Fruit fly (Drosophila melanogaster) whole organism, embryonic: ENCODE measurements around the gene MED14.

Experiments used
- BEAF-32 ChIP-seq: fragments of 200-800 bp; sonication (Bioruptor generic); optimal IDR thresholded peaks from 3 replicates; lab custom pipeline; 2017; ENCODE audit warnings: missing biosample characterization, missing genetic modification characterization, mild to moderate bottlenecking, moderate library complexity, missing genetic modification reagents
- BtbVII ChIP-seq: fragments of 200-800 bp; sonication (Bioruptor generic); optimal IDR thresholded peaks from 3 replicates; lab custom pipeline; 2017; ENCODE audit warnings: missing biosample characterization, mild to moderate bottlenecking, missing genetic modification characterization
- CG1024 ChIP-seq: fragments of 200-800 bp; sonication (Bioruptor generic); IDR thresholded peaks from 2 replicates; pipeline ENCODE4 v1.3.6; 2022; ENCODE audit warnings: missing biosample characterization, missing genetic modification characterization
- CG1233 ChIP-seq: fragments of 200-800 bp; sonication (Bioruptor generic); optimal IDR thresholded peaks from 4 replicates; lab custom pipeline; 2018; ENCODE audit warnings: missing biosample characterization, mild to moderate bottlenecking, missing genetic modification characterization
- CG12391 ChIP-seq: fragments of 200-800 bp; sonication (Bioruptor generic); optimal IDR thresholded peaks from 3 replicates; lab custom pipeline; 2018; ENCODE audit warnings: missing biosample characterization, mild to moderate bottlenecking, missing genetic modification characterization, moderate library complexity
- CG13123 ChIP-seq: fragments of 200-800 bp; sonication (Bioruptor generic); optimal IDR thresholded peaks from 2 replicates; lab custom pipeline; 2016; ENCODE audit warnings: missing biosample characterization, missing genetic modification characterization
- CG14014 ChIP-seq: fragments of 200-800 bp; sonication (Bioruptor generic); IDR thresholded peaks from 2 replicates; pipeline ENCODE4 v1.3.6; 2022; ENCODE audit warnings: missing biosample characterization, missing genetic modification characterization
- CG14667 ChIP-seq: fragments of 200-800 bp; sonication (Bioruptor generic); IDR thresholded peaks from 2 replicates; pipeline ENCODE4 v1.3.6; 2022; ENCODE audit warnings: missing biosample characterization, missing genetic modification characterization
- CG14710 ChIP-seq: fragments of 200-800 bp; sonication (Bioruptor generic); optimal IDR thresholded peaks from 3 replicates; lab custom pipeline; 2019; ENCODE audit warnings: missing biosample characterization, mild to moderate bottlenecking, missing genetic modification characterization, moderate library complexity
- CG1602 ChIP-seq: fragments of 200-800 bp; sonication (Bioruptor generic); optimal IDR thresholded peaks from 3 replicates; lab custom pipeline; 2016; ENCODE audit warnings: missing biosample characterization, missing genetic modification characterization
- CG17186 ChIP-seq: fragments of 200-800 bp; sonication (Bioruptor generic); optimal IDR thresholded peaks from 3 replicates; lab custom pipeline; 2017; ENCODE audit warnings: missing biosample characterization, missing genetic modification reagents, missing genetic modification characterization
- CG17385 ChIP-seq: fragments of 200-800 bp; sonication (Bioruptor generic); optimal IDR thresholded peaks from 3 replicates; lab custom pipeline; 2018; ENCODE audit warnings: missing biosample characterization, mild to moderate bottlenecking, missing genetic modification characterization
- CG2199 ChIP-seq: fragments of 200-800 bp; sonication (Bioruptor generic); IDR thresholded peaks from 3 replicates; pipeline ENCODE4 v1.3.6; 2022; ENCODE audit warnings: missing biosample characterization, missing genetic modification characterization
- CG3847 ChIP-seq: fragments of 200-800 bp; sonication (Bioruptor generic); IDR thresholded peaks from 2 replicates; pipeline ENCODE4 v1.3.6; 2022; ENCODE audit warnings: missing biosample characterization, missing genetic modification characterization
- CG4424 ChIP-seq: fragments of 200-800 bp; sonication (Bioruptor generic); optimal IDR thresholded peaks from 3 replicates; lab custom pipeline; 2016; ENCODE audit warnings: missing biosample characterization, missing genetic modification characterization
- CG4730 ChIP-seq: fragments of 200-800 bp; sonication (Bioruptor generic); IDR thresholded peaks from 2 replicates; pipeline ENCODE4 v1.3.6; 2022; ENCODE audit warnings: missing biosample characterization, missing genetic modification characterization
- CG5245 ChIP-seq: fragments of 200-800 bp; sonication (Bioruptor generic); optimal IDR thresholded peaks from 3 replicates; lab custom pipeline; 2016; ENCODE audit warnings: missing biosample characterization, missing genetic modification characterization
- CG6175 ChIP-seq: fragments of 200-800 bp; sonication (Bioruptor generic); IDR thresholded peaks from 3 replicates; pipeline ENCODE4 v1.3.6; 2022; ENCODE audit warnings: missing biosample characterization, missing genetic modification characterization
- CG9817 ChIP-seq: fragments of 200-800 bp; sonication (Bioruptor generic); optimal IDR thresholded peaks from 2 replicates; lab custom pipeline; 2018; ENCODE audit warnings: missing biosample characterization, mild to moderate bottlenecking, missing genetic modification characterization, moderate library complexity
- CTCF ChIP-seq: fragments of 200-800 bp; sonication (Bioruptor generic); optimal IDR thresholded peaks from 2 replicates; lab custom pipeline; 2017; ENCODE audit warnings: missing biosample characterization, mild to moderate bottlenecking, missing genetic modification characterization, moderate library complexity
- Chrac-16 ChIP-seq: fragments of 200-800 bp; sonication (Bioruptor generic); optimal IDR thresholded peaks from 3 replicates; lab custom pipeline; 2016; ENCODE audit warnings: missing biosample characterization, missing genetic modification characterization
- CrebB ChIP-seq: fragments of 200-800 bp; sonication (Bioruptor generic); optimal IDR thresholded peaks from 3 replicates; lab custom pipeline; 2018; ENCODE audit warnings: missing biosample characterization, mild to moderate bottlenecking, missing genetic modification characterization
- D ChIP-seq, 2 experiments: fragments of 200-800 bp in 1 of 2; fragments of >200 bp in 1 of 2; sonication (Bioruptor generic) in 1 of 2; optimal IDR thresholded peaks; 2 replicates in 1 of 2; 3 replicates in 1 of 2; lab custom pipeline; 2017; ENCODE audit warnings: mild to moderate bottlenecking in 1 of 2, missing biosample characterization in 1 of 2, missing genetic modification characterization in 1 of 2, missing genetic modification reagents in 1 of 2
- Dfd ChIP-seq, 2 experiments: fragments of >200 bp; optimal IDR thresholded peaks; 2 replicates each; lab custom pipeline; 2017; ENCODE audit warnings: missing biosample characterization in 2 of 2, missing genetic modification characterization in 2 of 2
- Ets97D ChIP-seq: fragments of 200-800 bp; sonication (Bioruptor generic); optimal IDR thresholded peaks from 3 replicates; lab custom pipeline; 2016; ENCODE audit warnings: missing biosample characterization, missing genetic modification characterization
- Fer1 ChIP-seq: fragments of 200-800 bp; sonication (Bioruptor generic); optimal IDR thresholded peaks from 2 replicates; lab custom pipeline; 2017; ENCODE audit warnings: missing biosample characterization, mild to moderate bottlenecking, missing genetic modification characterization
- Jarid2 ChIP-seq: fragments of 200-800 bp; sonication (Bioruptor generic); optimal IDR thresholded peaks from 3 replicates; lab custom pipeline; 2017; ENCODE audit warnings: mild to moderate bottlenecking, missing biosample characterization, missing genetic modification reagents, missing genetic modification characterization
- Max ChIP-seq: fragments of 200-800 bp; sonication (Bioruptor generic); optimal IDR thresholded peaks from 2 replicates; lab custom pipeline; 2016; ENCODE audit warnings: missing biosample characterization, mild to moderate bottlenecking, missing genetic modification characterization
- NC2β ChIP-seq: fragments of 200-800 bp; sonication (Bioruptor generic); optimal IDR thresholded peaks from 2 replicates; lab custom pipeline; 2016; ENCODE audit warnings: missing biosample characterization, missing genetic modification characterization
- Pdp1 ChIP-seq, 2 experiments: fragments of 200-800 bp; sonication (Bioruptor generic); optimal IDR thresholded peaks; 3 replicates each; lab custom pipeline; 2016; ENCODE audit warnings: missing biosample characterization in 2 of 2, missing genetic modification characterization in 2 of 2, mild to moderate bottlenecking in 1 of 2, moderate library complexity in 1 of 2
- Taf1 ChIP-seq: fragments of 200-800 bp; sonication (Bioruptor generic); IDR thresholded peaks from 2 replicates; pipeline ENCODE4 v1.3.6; 2022; ENCODE audit warnings: missing biosample characterization, missing genetic modification characterization
- crp ChIP-seq, 2 experiments: fragments of 200-800 bp; sonication (Bioruptor generic); optimal IDR thresholded peaks; 2 replicates in 1 of 2; 3 replicates in 1 of 2; lab custom pipeline; 2017; ENCODE audit warnings: missing biosample characterization in 2 of 2, missing genetic modification characterization in 2 of 2, mild to moderate bottlenecking in 1 of 2, moderate library complexity in 1 of 2
- dmrt11E ChIP-seq: fragments of 200-800 bp; sonication (Bioruptor generic); optimal IDR thresholded peaks from 3 replicates; lab custom pipeline; 2018; ENCODE audit warnings: missing biosample characterization, mild to moderate bottlenecking, missing genetic modification characterization, moderate library complexity
- emc ChIP-seq: fragments of 200-800 bp; sonication (Bioruptor generic); optimal IDR thresholded peaks from 2 replicates; lab custom pipeline; 2016; ENCODE audit warnings: missing biosample characterization, missing genetic modification characterization
- ems ChIP-seq: fragments of 200-800 bp; sonication (Bioruptor generic); optimal IDR thresholded peaks from 3 replicates; lab custom pipeline; 2016; ENCODE audit warnings: missing biosample characterization, missing genetic modification characterization
- fd102C ChIP-seq: fragments of 200-800 bp; sonication (Bioruptor generic); optimal IDR thresholded peaks from 2 replicates; lab custom pipeline; 2018; ENCODE audit warnings: missing biosample characterization, mild to moderate bottlenecking, missing genetic modification characterization, moderate library complexity
- ftz-f1 ChIP-seq: fragments of 200-800 bp; sonication (Bioruptor generic); optimal IDR thresholded peaks from 2 replicates; lab custom pipeline; 2016; ENCODE audit warnings: missing biosample characterization, missing genetic modification characterization
- gt ChIP-seq: fragments of 200-800 bp; sonication (Bioruptor generic); IDR thresholded peaks from 2 replicates; pipeline ENCODE4 v1.3.6; 2022; ENCODE audit warnings: missing biosample characterization, missing genetic modification characterization
- ham ChIP-seq: fragments of 200-800 bp; sonication (Bioruptor generic); IDR thresholded peaks from 2 replicates; pipeline ENCODE4 v1.3.6; 2022; ENCODE audit warnings: missing biosample characterization, missing genetic modification characterization
- hb ChIP-seq: fragments of 200-800 bp; sonication (Bioruptor generic); IDR thresholded peaks from 3 replicates; pipeline ENCODE4 v1.3.6; 2022; ENCODE audit warnings: missing biosample characterization, missing genetic modification characterization; ENCODE audit not compliant: partially characterized antibody
- lov ChIP-seq, 2 experiments: fragments of 200-800 bp in 1 of 2; fragments of >200 bp in 1 of 2; sonication (Bioruptor generic) in 1 of 2; IDR thresholded peaks in 1 of 2; optimal IDR thresholded peaks in 1 of 2; 2 replicates in 1 of 2; 3 replicates in 1 of 2; pipeline versions ENCODE4 v1.3.6 to Lab custom; 2017 to 2022; ENCODE audit warnings: missing biosample characterization in 1 of 2, missing genetic modification characterization in 1 of 2
- mam ChIP-seq: fragments of 200-800 bp; sonication (Bioruptor generic); optimal IDR thresholded peaks from 3 replicates; lab custom pipeline; 2016; ENCODE audit warnings: missing biosample characterization, missing genetic modification characterization
- pb ChIP-seq: fragments of 200-800 bp; sonication (Bioruptor generic); optimal IDR thresholded peaks from 3 replicates; lab custom pipeline; 2016; ENCODE audit warnings: missing biosample characterization, missing genetic modification characterization
- pho ChIP-seq: fragments of 200-800 bp; sonication (Bioruptor generic); optimal IDR thresholded peaks from 2 replicates; lab custom pipeline; 2016; ENCODE audit warnings: missing biosample characterization, missing genetic modification characterization
- pros ChIP-seq: fragments of 200-800 bp; sonication (Bioruptor generic); optimal IDR thresholded peaks from 3 replicates; lab custom pipeline; 2019; ENCODE audit warnings: missing biosample characterization, mild to moderate bottlenecking, missing genetic modification characterization, moderate library complexity
- sd ChIP-seq: fragments of 200-800 bp; sonication (Bioruptor generic); optimal IDR thresholded peaks from 3 replicates; lab custom pipeline; 2018; ENCODE audit warnings: missing biosample characterization, mild to moderate bottlenecking, missing genetic modification characterization, moderate library complexity
- sim ChIP-seq: fragments of 200-800 bp; sonication (Bioruptor generic); IDR thresholded peaks from 2 replicates; pipeline ENCODE4 v1.3.6; 2022; ENCODE audit warnings: missing biosample characterization, missing genetic modification characterization
- sima ChIP-seq: fragments of 200-800 bp; sonication (Bioruptor generic); optimal IDR thresholded peaks from 2 replicates; lab custom pipeline; 2016; ENCODE audit warnings: missing biosample characterization, missing genetic modification characterization
- sug ChIP-seq: fragments of 200-800 bp; optimal IDR thresholded peaks from 2 replicates; lab custom pipeline; 2019; ENCODE audit warnings: missing biosample characterization, mild to moderate bottlenecking, missing genetic modification characterization, moderate library complexity
- toy ChIP-seq: fragments of 200-800 bp; sonication (Bioruptor generic); IDR thresholded peaks from 2 replicates; pipeline ENCODE4 v1.3.6; 2022; ENCODE audit warnings: missing biosample characterization, missing genetic modification characterization
- twi ChIP-seq: fragments of 200-800 bp; optimal IDR thresholded peaks from 2 replicates; lab custom pipeline; 2019; ENCODE audit warnings: missing biosample characterization, mild to moderate bottlenecking, missing genetic modification characterization, moderate library complexity
- vvl ChIP-seq: fragments of 200-800 bp; sonication (Bioruptor generic); IDR thresholded peaks from 2 replicates; pipeline ENCODE4 v1.3.6; 2022; ENCODE audit warnings: missing biosample characterization, missing genetic modification characterization

The MED14 gene

DNA sequence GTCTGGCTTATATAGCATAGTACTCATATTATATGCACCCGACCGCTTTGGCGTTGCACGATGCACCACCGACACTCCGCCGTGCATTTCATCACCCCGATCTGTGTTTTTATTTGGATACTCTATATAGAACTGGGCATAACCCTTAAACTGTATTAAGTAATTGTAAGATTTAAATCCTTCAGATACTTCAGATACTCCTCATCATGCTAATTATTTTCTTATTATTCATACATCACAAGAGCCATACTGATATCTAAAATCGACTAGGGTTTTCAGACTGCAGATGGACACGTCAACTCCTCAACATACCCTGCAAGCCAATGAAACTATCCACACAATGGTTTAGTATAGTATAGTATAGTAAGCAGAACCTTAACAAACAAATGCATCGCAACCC lies 30.5 kb downstream of the MED14 start (continued):
- no peak for TF ChIP-seq emc (GFP tag; lab: Kevin White, UChicago)
- no peak for TF ChIP-seq ftz-f1 (GFP tag; lab: Kevin White, UChicago)
- TF ChIP-seq CG17186 (GFP tag; lab: Kevin White, UChicago) = no peak
- TF ChIP-seq BtbVII = no peak
- TF ChIP-seq CG6175 (GFP tag; lab: Robert Waterston, UW) = no peak
- TF ChIP-seq lov (optimal IDR thresholded peaks at IDR 0.05; lab: Kevin White, UChicago) = no peak
- no peak for TF ChIP-seq lov (GFP tag; IDR thresholded peaks at IDR 0.05; lab: Robert Waterston, UW)
- TF ChIP-seq Dfd (GFP tag; optimal IDR thresholded peaks at IDR 0.05; lab: Kevin White, UChicago) = no peak
- no peak for TF ChIP-seq twi (tag; lab: Kevin White, UChicago)
- no peak for TF ChIP-seq Taf1 (GFP tag; lab: Robert Waterston, UW)
- TF ChIP-seq CG3847 = no peak
- TF ChIP-seq CG4730 (GFP tag; lab: Robert Waterston, UW) = no peak
- no peak for TF ChIP-seq D (optimal IDR thresholded peaks at IDR 0.05; lab: Kevin White, UChicago)
- no peak for TF ChIP-seq D (GFP tag; optimal IDR thresholded peaks at IDR 0.05; lab: Kevin White, UChicago)
- TF ChIP-seq CG1602 (GFP tag; lab: Kevin White, UChicago) = no peak
- TF ChIP-seq Chrac-16 (GFP tag; lab: Kevin White, UChicago) = no peak
- no peak for TF ChIP-seq ems (GFP tag; lab: Kevin White, UChicago)
- no peak for TF ChIP-seq fd102C (GFP tag; lab: Kevin White, UChicago)
- no peak for TF ChIP-seq CG9817 (tag; lab: Kevin White, UChicago)
- no peak for TF ChIP-seq Jarid2 (GFP tag; lab: Kevin White, UChicago)
- peak; percentile 68 for TF ChIP-seq dmrt11E (tag; lab: Kevin White, UChicago)
- TF ChIP-seq CG1024 = no peak
- no peak for TF ChIP-seq Max (GFP tag; lab: Kevin White, UChicago)
- TF ChIP-seq mam (GFP tag; lab: Kevin White, UChicago) = no peak
- peak; percentile 1 for TF ChIP-seq CG4424 (GFP tag; lab: Kevin White, UChicago)
- no peak for TF ChIP-seq ham
- TF ChIP-seq sima (GFP tag; lab: Kevin White, UChicago) = no peak
- TF ChIP-seq gt (GFP tag; lab: Robert Waterston, UW) = no peak
- peak; percentile 67 for TF ChIP-seq vvl (GFP tag; lab: Robert Waterston, UW)
- TF ChIP-seq CG1233 (GFP tag; lab: Kevin White, UChicago) = no peak
- no peak for TF ChIP-seq pb (GFP tag; lab: Kevin White, UChicago)
- TF ChIP-seq crp (GFP tag; optimal IDR thresholded peaks at IDR 0.05; lab: Kevin White, UChicago) = no peak
- no peak for TF ChIP-seq pho
- peak; percentile 61; the same call in 1 of the 3 replicates for TF ChIP-seq CG2199 (GFP tag; lab: Robert Waterston, UW)
- TF ChIP-seq NC2β (GFP tag; lab: Kevin White, UChicago) = no peak
- peak; percentile 41; the same call in 1 of the 2 replicates for TF ChIP-seq CG14667 (GFP tag; lab: Robert Waterston, UW)
- no peak for TF ChIP-seq CG5245 (GFP tag; lab: Kevin White, UChicago)
- no peak for TF ChIP-seq CTCF (GFP tag; lab: Kevin White, UChicago)
- TF ChIP-seq Fer1 = no peak
- peak; percentile 7 for TF ChIP-seq CG12391 (tag; lab: Kevin White, UChicago)
- peak; percentile 14 to 21 for TF ChIP-seq Pdp1 (GFP tag; optimal IDR thresholded peaks at IDR 0.05; lab: Kevin White, UChicago)
- TF ChIP-seq sug = no peak
- TF ChIP-seq BEAF-32 = no peak
- TF ChIP-seq toy (GFP tag; lab: Robert Waterston, UW) = no peak
- no peak for TF ChIP-seq sim (GFP tag; lab: Robert Waterston, UW)
- no peak for TF ChIP-seq CG17385 (GFP tag; lab: Kevin White, UChicago)
- no peak for TF ChIP-seq sd (tag; lab: Kevin White, UChicago)
- no peak for TF ChIP-seq CG14710 (tag; lab: Kevin White, UChicago)
- no peak for TF ChIP-seq Ets97D (GFP tag; lab: Kevin White, UChicago)
- no peak for TF ChIP-seq hb
- TF ChIP-seq CrebB (tag; lab: Kevin White, UChicago) = no peak
- no peak for TF ChIP-seq CG13123
- TF ChIP-seq pros = no peak
- no peak for TF ChIP-seq CG14014 (GFP tag; lab: Robert Waterston, UW)
